Worm (Caenorhabditis elegans): ENCODE data around the gene sld-5.

Gene sld-5

ce11 chrV:20225312-20225711, 12.2 kb downstream of the sld-5 start:
- TF ChIP-seq cebp-1 (GFP tag; IDR thresholded peaks at IDR 0.05) (no peak), cebp-1 (tag; optimal IDR thresholded peaks at IDR 0.05) (peak; percentile 50), snpc-3.4 (tag; optimal IDR thresholded peaks at IDR 0.05) (no peak), ekl-4 (GFP tag; IDR thresholded peaks at IDR 0.05) (no peak), Y56A3A.18 (GFP tag; IDR thresholded peaks at IDR 0.05) (no peak), nhr-80 (tag; optimal IDR thresholded peaks at IDR 0.05) (peak; percentile 65), B0336.3 (GFP tag; IDR thresholded peaks at IDR 0.05) (no peak)

ce11 chrV:20223725-20224124, 13.8 kb downstream of the sld-5 start:
- TF ChIP-seq tbp1 (GFP tag; optimal IDR thresholded peaks at IDR 0.05) = peak; percentile 63
- TF ChIP-seq rpc-1 (optimal IDR thresholded peaks at IDR 0.05) = peak; percentile 15
- TF ChIP-seq rpc-1 (tag; optimal IDR thresholded peaks at IDR 0.05) = peak; percentile 60
- no peak for TF ChIP-seq T26A5.8 (tag; optimal IDR thresholded peaks at IDR 0.05)
- TF ChIP-seq unc-62 (GFP tag; optimal IDR thresholded peaks at IDR 0.05) = no peak

- TF ChIP-seq F37B4.10 (GFP tag; IDR thresholded peaks at IDR 0.05) (no peak), ama-1 (optimal IDR thresholded peaks at IDR 0.05) (no peak), ama-1 (GFP tag; optimal IDR thresholded peaks at IDR 0.05) (no peak), T26A5.8 (tag; optimal IDR thresholded peaks at IDR 0.05) (no peak), madf-10 (tag; optimal IDR thresholded peaks at IDR 0.05) (no peak), xnd-1 (tag; optimal IDR thresholded peaks at IDR 0.05) (no peak), ccch-3 (GFP tag; optimal IDR thresholded peaks at IDR 0.05) (no peak), F10E7.11 (tag; optimal IDR thresholded peaks at IDR 0.05) (no peak), F23B12.7 (tag; optimal IDR thresholded peaks at IDR 0.05; ENCODE audit: insufficient read depth) (no peak), sdz-38 (tag; optimal IDR thresholded peaks at IDR 0.05) (no peak), madf-3 (GFP tag; IDR thresholded peaks at IDR 0.05) (no peak), ztf-6 (GFP tag; IDR thresholded peaks at IDR 0.05) (no peak), sptf-2 (GFP tag; optimal IDR thresholded peaks at IDR 0.05) (no peak), F49E8.2 (tag; optimal IDR thresholded peaks at IDR 0.05; ENCODE audit: insufficient read depth) (no peak), dox-1 (GFP tag; IDR thresholded peaks at IDR 0.05) (no peak), hsf-1 (GFP tag; IDR thresholded peaks at IDR 0.05) (no peak), athp-1 (tag; optimal IDR thresholded peaks at IDR 0.05) (no peak), ceh-79 (tag; optimal IDR thresholded peaks at IDR 0.05) (no peak)
These were observed 16.9 kb downstream of the sld-5 start for ce11 chrV:20220604-20221003.

ce11 chrV:20215197-20215596, 22.3 kb downstream of the sld-5 start, which contains the start of gene Y113G7B.11:
TSS of gene Y113G7B.11 (minus strand) at chrV:20215297.
- TF ChIP-seq F22D6.2 (tag; optimal IDR thresholded peaks at IDR 0.05) (no peak), ztf-3 (GFP tag; optimal IDR thresholded peaks at IDR 0.05) (no peak), ceh-40 (GFP tag; IDR thresholded peaks at IDR 0.05) (no peak), nhr-90 (tag; optimal IDR thresholded peaks at IDR 0.05) (no peak), Y53G8AR.9 (GFP tag; conservative IDR thresholded peaks at IDR 0.05) (no peak), lin-26 (GFP tag; IDR thresholded peaks at IDR 0.05) (no peak)

ce11 chrV:20213097-20213496, 24.4 kb downstream of the sld-5 start:
- TF ChIP-seq chd-7 (tag; optimal IDR thresholded peaks at IDR 0.05) = no peak

Measured in whole organism, young adult.